Worm (Caenorhabditis elegans) whole organism, late embryonic: Measurements from ENCODE around the gene unc-119.

Source experiments
- C08G9.2 ChIP-seq: sonication (generic microtip); optimal IDR thresholded peaks from 2 replicates; lab custom pipeline; 2016; ENCODE audit warnings: mild to moderate bottlenecking, missing genetic modification characterization, moderate library complexity, missing compliant biosample characterization
- C38D4.7 ChIP-seq: fragments of 200-800 bp; sonication (Bioruptor generic); optimal IDR thresholded peaks from 2 replicates; lab custom pipeline; 2018; ENCODE audit warnings: mild to moderate bottlenecking, missing genetic modification characterization, moderate library complexity, missing compliant biosample characterization
- K09A11.1 ChIP-seq: sonication (generic microtip); optimal IDR thresholded peaks from 2 replicates; lab custom pipeline; 2017; ENCODE audit warnings: antibody characterized with exemption, mild to moderate bottlenecking, missing genetic modification characterization, missing compliant biosample characterization; ENCODE audit not compliant: insufficient read depth
- ama-1 ChIP-seq: fragments of 150-350 bp; optimal IDR thresholded peaks from 2 replicates; lab custom pipeline; 2014
- ceh-14 ChIP-seq: sonication (generic microtip); optimal IDR thresholded peaks from 2 replicates; lab custom pipeline; 2016; ENCODE audit warnings: missing genotype, missing genetic modification characterization, missing compliant biosample characterization
- ceh-18 ChIP-seq: sonication (generic microtip); optimal IDR thresholded peaks from 2 replicates; lab custom pipeline; 2016; ENCODE audit warnings: missing genetic modification characterization, missing compliant biosample characterization
- ceh-19 ChIP-seq: fragments of 200-800 bp; sonication (Bioruptor generic); optimal IDR thresholded peaks from 2 replicates; lab custom pipeline; 2018; ENCODE audit warnings: mild to moderate bottlenecking, missing genetic modification characterization, missing compliant biosample characterization
- ceh-24 ChIP-seq: sonication (generic microtip); optimal IDR thresholded peaks from 2 replicates; lab custom pipeline; 2016; ENCODE audit warnings: mild to moderate bottlenecking, missing genetic modification characterization, missing compliant biosample characterization
- ceh-31 ChIP-seq: sonication (generic microtip); optimal IDR thresholded peaks from 2 replicates; lab custom pipeline; 2016; ENCODE audit warnings: missing genetic modification characterization, missing compliant biosample characterization
- ceh-45 ChIP-seq: fragments of 200-800 bp; sonication (Bioruptor generic); IDR thresholded peaks from 2 replicates; pipeline ENCODE4 v1.3.6; 2022; ENCODE audit warnings: missing genetic modification reagents, missing genetic modification characterization, missing compliant biosample characterization
- ceh-48 ChIP-seq: sonication (generic microtip); optimal IDR thresholded peaks from 2 replicates; lab custom pipeline; 2016; ENCODE audit warnings: missing genetic modification characterization, inconsistent platforms, missing compliant biosample characterization
- dmd-4 ChIP-seq: sonication (generic microtip); optimal IDR thresholded peaks from 2 replicates; lab custom pipeline; 2016; ENCODE audit warnings: borderline replicate concordance, missing genetic modification characterization, missing compliant biosample characterization
- dve-1 ChIP-seq: sonication (generic microtip); optimal IDR thresholded peaks from 2 replicates; lab custom pipeline; 2017; ENCODE audit warnings: antibody characterized with exemption, mild to moderate bottlenecking, missing genetic modification characterization, missing compliant biosample characterization
- elt-2 ChIP-seq: sonication (generic microtip); optimal IDR thresholded peaks from 2 replicates; lab custom pipeline; 2016; ENCODE audit warnings: missing genetic modification reagents, missing genetic modification characterization, missing compliant biosample characterization
- elt-4 ChIP-seq: sonication (generic microtip); optimal IDR thresholded peaks from 2 replicates; lab custom pipeline; 2016; ENCODE audit warnings: missing genetic modification characterization, missing compliant biosample characterization
- ets-4 ChIP-seq: sonication (generic microtip); optimal IDR thresholded peaks from 2 replicates; lab custom pipeline; 2016; ENCODE audit warnings: missing genetic modification characterization, missing compliant biosample characterization
- gmeb-2 ChIP-seq: sonication (generic microtip); optimal IDR thresholded peaks from 2 replicates; lab custom pipeline; 2016; ENCODE audit warnings: missing genetic modification characterization, inconsistent platforms, missing compliant biosample characterization
- hlh-15 ChIP-seq: sonication (generic microtip); optimal IDR thresholded peaks from 2 replicates; lab custom pipeline; 2016; ENCODE audit warnings: missing genetic modification characterization, missing compliant biosample characterization
- hlh-30 ChIP-seq: sonication (generic microtip); optimal IDR thresholded peaks from 2 replicates; lab custom pipeline; 2017; ENCODE audit warnings: antibody characterized with exemption, missing genetic modification characterization, missing compliant biosample characterization; ENCODE audit not compliant: insufficient read depth
- hlh-6 ChIP-seq: sonication (generic microtip); optimal IDR thresholded peaks from 2 replicates; lab custom pipeline; 2016; ENCODE audit warnings: missing genotype, missing genetic modification characterization, missing compliant biosample characterization
- hlh-8 ChIP-seq: sonication (generic microtip); optimal IDR thresholded peaks from 2 replicates; lab custom pipeline; 2016; ENCODE audit warnings: missing genotype, missing genetic modification characterization, missing compliant biosample characterization
- madf-2 ChIP-seq: sonication (generic microtip); optimal IDR thresholded peaks from 2 replicates; lab custom pipeline; 2017; ENCODE audit warnings: missing genetic modification characterization, missing compliant biosample characterization
- nfya-1 ChIP-seq: sonication (generic microtip); optimal IDR thresholded peaks from 2 replicates; lab custom pipeline; 2017; ENCODE audit warnings: missing genetic modification characterization, mild to moderate bottlenecking, missing compliant biosample characterization, antibody characterized with exemption, moderate library complexity
- nhr-232 ChIP-seq: sonication (generic microtip); optimal IDR thresholded peaks from 2 replicates; lab custom pipeline; 2016; ENCODE audit warnings: missing genetic modification characterization, missing compliant biosample characterization
- npax-4 ChIP-seq: sonication (generic microtip); optimal IDR thresholded peaks from 2 replicates; lab custom pipeline; 2016; ENCODE audit warnings: missing genetic modification characterization, missing compliant biosample characterization
- pag-3 ChIP-seq: sonication (generic microtip); optimal IDR thresholded peaks from 2 replicates; lab custom pipeline; 2016; ENCODE audit warnings: missing compliant biosample characterization, missing genetic modification characterization, borderline replicate concordance
- pax-1 ChIP-seq: fragments of 150-350 bp; optimal IDR thresholded peaks from 2 replicates; lab custom pipeline; 2014; ENCODE audit warnings: missing biosample characterization, missing genetic modification characterization
- pha-4 ChIP-seq: fragments of 150-350 bp; optimal IDR thresholded peaks from 2 replicates; lab custom pipeline; 2018; ENCODE audit warnings: missing biosample characterization, missing genetic modification reagents, missing genetic modification characterization
- pqm-1 ChIP-seq: sonication (generic microtip); optimal IDR thresholded peaks from 2 replicates; lab custom pipeline; 2016; ENCODE audit warnings: missing genetic modification characterization, missing compliant biosample characterization
- pros-1 ChIP-seq: fragments of 150-350 bp; optimal IDR thresholded peaks from 2 replicates; lab custom pipeline; 2014; ENCODE audit warnings: missing biosample characterization, missing genetic modification reagents, missing genetic modification characterization
- rnt-1 ChIP-seq: sonication (generic microtip); optimal IDR thresholded peaks from 2 replicates; lab custom pipeline; 2016; ENCODE audit warnings: missing genetic modification characterization, missing compliant biosample characterization
- sox-4 ChIP-seq: sonication (generic microtip); optimal IDR thresholded peaks from 2 replicates; lab custom pipeline; 2017; ENCODE audit warnings: mild to moderate bottlenecking, missing genetic modification characterization, inconsistent platforms, missing compliant biosample characterization
- tbx-2 ChIP-seq: sonication (generic microtip); optimal IDR thresholded peaks from 2 replicates; lab custom pipeline; 2016; ENCODE audit warnings: missing genetic modification characterization, missing compliant biosample characterization
- tbx-7 ChIP-seq: sonication (generic microtip); optimal IDR thresholded peaks from 2 replicates; lab custom pipeline; 2016; ENCODE audit warnings: missing genotype, missing genetic modification characterization, missing compliant biosample characterization
- unc-3 ChIP-seq, 2 experiments: fragments of 200-800 bp in 1 of 2; sonication (Bioruptor generic) in 1 of 2; sonication (generic microtip) in 1 of 2; conservative IDR thresholded peaks in 1 of 2; optimal IDR thresholded peaks in 1 of 2; 2 replicates each; pipeline versions ENCODE4 v1.3.6 to Lab custom; 2016 to 2022; ENCODE audit warnings: missing compliant biosample characterization in 2 of 2, missing genetic modification characterization in 2 of 2, missing genetic modification reagents in 1 of 2
- unc-42 ChIP-seq: sonication (generic microtip); optimal IDR thresholded peaks from 2 replicates; lab custom pipeline; 2016; ENCODE audit warnings: missing genotype, missing genetic modification characterization, missing compliant biosample characterization
- unc-55 ChIP-seq: sonication (generic microtip); optimal IDR thresholded peaks from 2 replicates; lab custom pipeline; 2017; ENCODE audit warnings: missing biosample characterization, missing genetic modification reagents, missing genetic modification characterization
- unc-86 ChIP-seq: sonication (generic microtip); optimal IDR thresholded peaks from 2 replicates; lab custom pipeline; 2016; ENCODE audit warnings: missing genetic modification characterization, missing compliant biosample characterization
- ztf-16 ChIP-seq: sonication (generic microtip); optimal IDR thresholded peaks from 2 replicates; lab custom pipeline; 2017; ENCODE audit warnings: missing genetic modification characterization, missing compliant biosample characterization

The unc-119 gene

ce11 chrIII:10856830-10857229 is 45.6 kb upstream of the unc-119 start (continued):
- TF ChIP-seq hlh-15 (no peak), tbx-2 (tag; lab: Kevin White, UChicago) (peak; percentile 98), elt-4 (peak; percentile 93), gmeb-2 (tag; lab: Kevin White, UChicago) (peak; percentile 0)

- no peak for TF ChIP-seq rnt-1
- no peak for TF ChIP-seq hlh-6 (tag; lab: Kevin White, UChicago)
- TF ChIP-seq pha-4 (tag; lab: Kevin White, UChicago): no peak
- TF ChIP-seq tbx-2 (tag; lab: Kevin White, UChicago): no peak
- TF ChIP-seq elt-2 (tag; lab: Kevin White, UChicago): no peak
- TF ChIP-seq ceh-45 (GFP tag; lab: Robert Waterston, UW): no peak
- no peak for TF ChIP-seq npax-4 (tag; lab: Kevin White, UChicago)
- TF ChIP-seq gmeb-2 (tag; lab: Kevin White, UChicago): no peak
- TF ChIP-seq pax-1 (tag; lab: Kevin White, UChicago): no peak
- TF ChIP-seq tbx-7 (tag; lab: Kevin White, UChicago): no peak
- TF ChIP-seq hlh-8 (tag; lab: Kevin White, UChicago): no peak
- TF ChIP-seq ets-4 (tag; lab: Kevin White, UChicago): no peak
- no peak for TF ChIP-seq sox-4 (tag; lab: Kevin White, UChicago)
- no peak for TF ChIP-seq C38D4.7 (GFP tag; lab: Kevin White, UChicago)
- TF ChIP-seq nhr-232 (tag; lab: Kevin White, UChicago): no peak
- TF ChIP-seq hlh-15: no peak
- TF ChIP-seq ceh-19: no peak
- no peak for TF ChIP-seq K09A11.1 (tag; lab: Kevin White, UChicago)
- no peak for TF ChIP-seq nfya-1 (tag; lab: Kevin White, UChicago)
- TF ChIP-seq pros-1: no peak
Observed at ce11 chrIII:10857984-10858383, 44.5 kb upstream of the unc-119 start, which contains the start of gene oxi-1. Gene oxi-1, plus strand, starts transcription at chrIII:10858284.

ce11 chrIII:10861375-10861774 is 41.1 kb upstream of the unc-119 start:
- no peak for TF ChIP-seq pros-1
- peak; percentile 42 for TF ChIP-seq ceh-48 (tag; lab: Kevin White, UChicago)

ce11 chrIII:10867086-10867485 is 35.4 kb upstream of the unc-119 start:
- TF ChIP-seq dmd-4 (no peak), unc-42 (no peak), madf-2 (tag; lab: Kevin White, UChicago) (no peak), sox-4 (tag; lab: Kevin White, UChicago) (no peak), unc-55 (no peak), hlh-30 (no peak), tbx-7 (tag; lab: Kevin White, UChicago) (no peak), tbx-2 (tag; lab: Kevin White, UChicago) (no peak), nfya-1 (tag; lab: Kevin White, UChicago) (no peak), ceh-24 (tag; lab: Kevin White, UChicago) (no peak), pha-4 (tag; lab: Kevin White, UChicago) (no peak), pqm-1 (tag; lab: Kevin White, UChicago) (no peak), ceh-45 (GFP tag; lab: Robert Waterston, UW) (no peak), ceh-18 (no peak), unc-86 (no peak), ama-1 (no peak), ceh-14 (tag; lab: Kevin White, UChicago) (no peak)

- TF ChIP-seq dve-1 (tag; lab: Kevin White, UChicago) (peak; percentile 20), ceh-19 (no peak), sox-4 (tag; lab: Kevin White, UChicago) (no peak), C08G9.2 (tag; lab: Kevin White, UChicago) (no peak), unc-42 (peak; percentile 68), ceh-48 (tag; lab: Kevin White, UChicago) (peak; percentile 57), hlh-8 (tag; lab: Kevin White, UChicago) (no peak), nfya-1 (tag; lab: Kevin White, UChicago) (no peak), pag-3 (tag; lab: Kevin White, UChicago) (no peak), unc-55 (no peak), tbx-2 (tag; lab: Kevin White, UChicago) (peak; percentile 35), elt-2 (tag; lab: Kevin White, UChicago) (peak; percentile 6), ceh-31 (tag; lab: Kevin White, UChicago) (peak; percentile 60), ztf-16 (tag; lab: Kevin White, UChicago) (peak; percentile 35), unc-86 (peak; percentile 31), K09A11.1 (tag; lab: Kevin White, UChicago) (no peak), unc-3 (GFP tag; conservative IDR thresholded peaks at IDR 0.05; lab: Robert Waterston, UW) (no peak), unc-3 (tag; optimal IDR thresholded peaks at IDR 0.05; lab: Kevin White, UChicago) (peak; percentile 26), gmeb-2 (tag; lab: Kevin White, UChicago) (no peak)
Observed at ce11 chrIII:10868653-10869392, 33.6 kb upstream of the unc-119 start, which contains the start of the genes cey-4 and vps-50. Gene cey-4, minus strand, starts transcription at chrIII:10868703. Gene vps-50, plus strand, starts transcription at chrIII:10869193.
